Fruit fly (Drosophila melanogaster): ENCODE results near the gene CG1958.

CG1958 gene

DNA sequence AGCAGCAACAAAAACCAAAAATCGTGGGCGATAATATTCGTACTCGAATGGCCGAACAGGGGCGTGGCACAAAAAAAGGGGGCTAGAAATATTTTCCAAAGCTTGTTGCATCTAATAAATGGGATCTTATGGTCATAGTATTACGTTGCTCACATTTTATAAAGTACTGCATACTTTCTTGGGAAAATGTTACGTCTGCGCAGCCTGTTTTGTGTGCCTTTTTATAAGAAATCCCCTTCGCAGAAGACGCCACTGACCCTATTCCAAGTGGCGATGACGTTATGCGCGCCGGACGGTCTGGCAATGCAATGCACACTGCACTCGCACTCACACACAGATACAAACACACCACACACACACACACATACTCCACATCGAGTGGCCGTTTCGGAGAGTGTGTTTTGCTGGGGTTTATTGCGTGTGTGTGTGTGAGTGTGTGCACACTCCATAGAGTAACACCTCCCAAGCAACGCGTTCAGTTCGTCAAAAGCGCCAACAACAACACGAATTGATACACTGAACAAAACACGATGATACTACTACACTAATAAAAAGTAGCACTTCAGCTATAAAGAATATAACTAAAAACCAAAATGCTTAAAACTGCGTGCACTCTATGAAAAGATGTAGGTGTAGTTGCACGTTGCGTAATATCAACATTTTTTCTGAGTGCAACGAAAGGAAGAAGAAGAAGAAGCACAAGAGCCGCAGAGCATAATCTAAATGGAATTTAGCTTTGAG is 26.6 kb downstream of the CG1958 start (continued):
- TF ChIP-seq CG18476 (GFP tag; optimal IDR thresholded peaks at IDR 0.05) (peak; percentile 48), tio (GFP tag; optimal IDR thresholded peaks at IDR 0.05) (peak; percentile 67), vvl (GFP tag; IDR thresholded peaks at IDR 0.05) (peak; percentile 85), jigr1 (GFP tag; IDR thresholded peaks at IDR 0.05) (peak; percentile 77), HmgD (GFP tag; optimal IDR thresholded peaks at IDR 0.05) (peak; percentile 29), h (optimal IDR thresholded peaks at IDR 0.05) (no peak), sd (tag; optimal IDR thresholded peaks at IDR 0.05) (no peak), CG13296 (GFP tag; optimal IDR thresholded peaks at IDR 0.05) (peak; percentile 13), gro (GFP tag; optimal IDR thresholded peaks at IDR 0.05) (no peak), br (optimal IDR thresholded peaks at IDR 0.05) (no peak), CG12071 (GFP tag; optimal IDR thresholded peaks at IDR 0.05) (peak; percentile 77), CG14014 (GFP tag; IDR thresholded peaks at IDR 0.05) (peak; percentile 61), nau (GFP tag; optimal IDR thresholded peaks at IDR 0.05) (peak; percentile 65), CG7556 (GFP tag; optimal IDR thresholded peaks at IDR 0.05) (peak; percentile 71), CG8388 (GFP tag; optimal IDR thresholded peaks at IDR 0.05) (peak; percentile 81), CG17186 (GFP tag; optimal IDR thresholded peaks at IDR 0.05) (peak; percentile 56), Lhr (GFP tag; optimal IDR thresholded peaks at IDR 0.05) (peak; percentile 68), chm (GFP tag; IDR thresholded peaks at IDR 0.05) (peak; percentile 90), CG1647 (GFP tag; optimal IDR thresholded peaks at IDR 0.05) (peak; percentile 72), lab (GFP tag; optimal IDR thresholded peaks at IDR 0.05) (peak; percentile 56), sens (GFP tag) (peak; percentile 98), HmgZ (tag; optimal IDR thresholded peaks at IDR 0.05) (peak; percentile 45), CG11504 (tag; optimal IDR thresholded peaks at IDR 0.05) (peak; percentile 83), so (GFP tag; IDR thresholded peaks at IDR 0.05) (peak; percentile 64; the same call in 1 of the 3 replicates), NFAT (GFP tag; IDR thresholded peaks at IDR 0.05) (peak; percentile 34; the same call in 1 of the 2 replicates), pnt (GFP tag; optimal IDR thresholded peaks at IDR 0.05) (peak; percentile 88), usp (GFP tag; optimal IDR thresholded peaks at IDR 0.05) (no peak), CG10959 (GFP tag; IDR thresholded peaks at IDR 0.05) (peak; percentile 85), CG7963 (GFP tag; IDR thresholded peaks at IDR 0.05; ENCODE audit: partially characterized antibody) (no peak), ewg (GFP tag; optimal IDR thresholded peaks at IDR 0.05) (peak; percentile 75), ind (GFP tag; optimal IDR thresholded peaks at IDR 0.05) (peak; percentile 78), wek (GFP tag; optimal IDR thresholded peaks at IDR 0.05) (peak; percentile 66), CG13894 (tag; optimal IDR thresholded peaks at IDR 0.05) (no peak), Pdp1 (GFP tag; optimal IDR thresholded peaks at IDR 0.05) (peak; percentile 66 to 75), CG10274 (GFP tag; optimal IDR thresholded peaks at IDR 0.05) (peak; percentile 60), Drgx (GFP tag; IDR thresholded peaks at IDR 0.05) (peak; percentile 87), Hmx (GFP tag; optimal IDR thresholded peaks at IDR 0.05) (no peak), Ada2b (GFP tag; IDR thresholded peaks at IDR 0.05) (peak; percentile 67), cato (GFP tag; optimal IDR thresholded peaks at IDR 0.05; ENCODE audit: borderline replicate concordance) (peak; percentile 65), CG15073 (GFP tag; optimal IDR thresholded peaks at IDR 0.05) (peak; percentile 29), bbx (GFP tag; IDR thresholded peaks at IDR 0.05; ENCODE audit: partially characterized antibody) (no peak), CG6813 (GFP tag; optimal IDR thresholded peaks at IDR 0.05) (peak; percentile 68), ham (GFP tag; IDR thresholded peaks at IDR 0.05) (0 out of 2 replicates have a peak, but pooled peaks have one; percentile 36), zf30C (GFP tag; optimal IDR thresholded peaks at IDR 0.05) (peak; percentile 95), lola (GFP tag; optimal IDR thresholded peaks at IDR 0.05) (peak in 1 of 3 experiments; percentile 83), MTF-1 (GFP tag; optimal IDR thresholded peaks at IDR 0.05; ENCODE audit: borderline replicate concordance) (peak; percentile 79), CG32772 (GFP tag; IDR thresholded peaks at IDR 0.05) (peak; percentile 88), Atf-2 (GFP tag; optimal IDR thresholded peaks at IDR 0.05) (peak; percentile 86), CG5245 (GFP tag; optimal IDR thresholded peaks at IDR 0.05) (peak; percentile 80)

All from whole organism, embryonic.